Fruit fly (Drosophila melanogaster): Measurements from ENCODE around the gene tll.

tll gene

DNA sequence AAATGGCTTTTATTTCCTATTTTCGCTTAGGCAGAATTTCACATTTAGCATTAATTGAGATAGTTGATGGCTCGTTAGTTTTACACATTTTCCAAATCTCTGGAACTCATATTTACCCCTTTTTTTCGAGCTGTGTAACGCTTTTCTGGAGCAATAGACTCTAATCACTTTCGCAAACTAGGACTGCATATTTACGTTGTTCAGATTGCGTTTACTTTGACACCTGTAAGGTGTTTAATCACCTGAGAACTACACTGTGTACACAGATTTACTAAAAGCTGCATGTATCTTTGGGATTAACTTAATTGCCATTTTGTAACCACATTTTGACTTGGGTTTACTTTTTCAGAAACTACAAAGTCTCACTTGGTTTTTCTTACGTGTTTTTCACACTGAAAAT, 49.3 kb upstream of the tll start (continued):
- peak; percentile 51 for TF ChIP-seq CG12236 (GFP tag; optimal IDR thresholded peaks at IDR 0.05)
- TF ChIP-seq CG43689 (GFP tag; IDR thresholded peaks at IDR 0.05), result no peak
- TF ChIP-seq CG14050 (GFP tag; IDR thresholded peaks at IDR 0.05), result no peak
- TF ChIP-seq CG9876 (GFP tag; optimal IDR thresholded peaks at IDR 0.05), result no peak
- no peak for TF ChIP-seq en (GFP tag; optimal IDR thresholded peaks at IDR 0.05)
- no peak for TF ChIP-seq CG34224 (GFP tag; IDR thresholded peaks at IDR 0.05; ENCODE audit: partially characterized antibody)
- peak; percentile 3 for TF ChIP-seq CG12942 (GFP tag; optimal IDR thresholded peaks at IDR 0.05)
- TF ChIP-seq az2 (GFP tag; optimal IDR thresholded peaks at IDR 0.05), result no peak
- TF ChIP-seq luna (GFP tag; optimal IDR thresholded peaks at IDR 0.05), result no peak
- no peak for TF ChIP-seq Dfd (GFP tag; optimal IDR thresholded peaks at IDR 0.05)
- TF ChIP-seq CrebB (tag; optimal IDR thresholded peaks at IDR 0.05), result peak; percentile 41
- TF ChIP-seq nmo (GFP tag; optimal IDR thresholded peaks at IDR 0.05), result no peak
- no peak for TF ChIP-seq dan (GFP tag; IDR thresholded peaks at IDR 0.05)
- peak; percentile 35 for TF ChIP-seq Meics (GFP tag; optimal IDR thresholded peaks at IDR 0.05)
- no peak for TF ChIP-seq Doc3 (GFP tag; IDR thresholded peaks at IDR 0.05; ENCODE audit: partially characterized antibody)
- no peak for TF ChIP-seq CG6175 (GFP tag; IDR thresholded peaks at IDR 0.05)
- no peak for TF ChIP-seq esg (GFP tag; conservative IDR thresholded peaks at IDR 0.05)
- no peak for TF ChIP-seq CG13775 (GFP tag; optimal IDR thresholded peaks at IDR 0.05)
- no peak for TF ChIP-seq phol (tag; optimal IDR thresholded peaks at IDR 0.05)
- no peak for TF ChIP-seq p53 (GFP tag; optimal IDR thresholded peaks at IDR 0.05)
- TF ChIP-seq sd (tag; optimal IDR thresholded peaks at IDR 0.05), result no peak
- TF ChIP-seq Rx (GFP tag; IDR thresholded peaks at IDR 0.05), result no peak
- TF ChIP-seq CG18262 (tag; optimal IDR thresholded peaks at IDR 0.05), result no peak
- no peak for TF ChIP-seq CG17328 (GFP tag; IDR thresholded peaks at IDR 0.05)
- TF ChIP-seq CG13624 (GFP tag; optimal IDR thresholded peaks at IDR 0.05), result no peak
- no peak for TF ChIP-seq yki (optimal IDR thresholded peaks at IDR 0.05)
- no peak for TF ChIP-seq ERR (GFP tag; optimal IDR thresholded peaks at IDR 0.05)
- peak; percentile 54 for TF ChIP-seq CG10209 (GFP tag; optimal IDR thresholded peaks at IDR 0.05)
- no peak for TF ChIP-seq CG6854 (GFP tag; optimal IDR thresholded peaks at IDR 0.05)
- TF ChIP-seq jumu (GFP tag; optimal IDR thresholded peaks at IDR 0.05), result no peak
- TF ChIP-seq Dll (GFP tag; IDR thresholded peaks at IDR 0.05; ENCODE audit: partially characterized antibody), result no peak
- peak; percentile 28 for TF ChIP-seq CG12219 (GFP tag; optimal IDR thresholded peaks at IDR 0.05)
- no peak for TF ChIP-seq disco-r (GFP tag; optimal IDR thresholded peaks at IDR 0.05)
- TF ChIP-seq CG7745 (tag; optimal IDR thresholded peaks at IDR 0.05), result no peak
- no peak for TF ChIP-seq h (optimal IDR thresholded peaks at IDR 0.05)
- no peak for TF ChIP-seq repo (GFP tag; optimal IDR thresholded peaks at IDR 0.05)
- peak; percentile 19; the same call in 1 of the 2 replicates for TF ChIP-seq stc (GFP tag; IDR thresholded peaks at IDR 0.05)
- TF ChIP-seq CG4854 (GFP tag; optimal IDR thresholded peaks at IDR 0.05), result peak; percentile 2
- no peak for TF ChIP-seq tll (GFP tag; optimal IDR thresholded peaks at IDR 0.05)
- no peak for TF ChIP-seq sug (tag; optimal IDR thresholded peaks at IDR 0.05)
- TF ChIP-seq sens (GFP tag), result peak; percentile 38
- no peak for TF ChIP-seq twi (tag; optimal IDR thresholded peaks at IDR 0.05)
- no peak for TF ChIP-seq trh (GFP tag; optimal IDR thresholded peaks at IDR 0.05)
- peak; percentile 45 for TF ChIP-seq Fer3 (tag; optimal IDR thresholded peaks at IDR 0.05)
- TF ChIP-seq CG6813 (GFP tag; optimal IDR thresholded peaks at IDR 0.05), result peak; percentile 33
- TF ChIP-seq her (GFP tag; optimal IDR thresholded peaks at IDR 0.05), result peak; percentile 30
- peak; percentile 59 for TF ChIP-seq Sox100B (GFP tag; optimal IDR thresholded peaks at IDR 0.05)
- 0 out of 2 replicates have a peak, but pooled peaks have one; percentile 12 for TF ChIP-seq CG7372 (GFP tag; IDR thresholded peaks at IDR 0.05)
- peak; percentile 27 for TF ChIP-seq CG1647 (GFP tag; optimal IDR thresholded peaks at IDR 0.05)
- no peak for TF ChIP-seq CG11560 (tag; IDR thresholded peaks at IDR 0.05)
- peak; percentile 4 for TF ChIP-seq Bteb2 (GFP tag; optimal IDR thresholded peaks at IDR 0.05)
- TF ChIP-seq Oli (tag; optimal IDR thresholded peaks at IDR 0.05), result no peak
- TF ChIP-seq Taf1 (GFP tag; IDR thresholded peaks at IDR 0.05), result no peak
